Worm (Caenorhabditis elegans): ENCODE data around the gene T28D6.4.

Gene T28D6.4

ce11 chrIII:11360156-11360555, at the start of gene T28D6.4:
Gene T28D6.4 (plus strand): TSS chrIII:11360456.
- peak; percentile 3 for TF ChIP-seq lin-14 (GFP tag; optimal IDR thresholded peaks at IDR 0.05)
- no peak for TF ChIP-seq F16B12.6 (tag; optimal IDR thresholded peaks at IDR 0.05)
- TF ChIP-seq hlh-17 (GFP tag; optimal IDR thresholded peaks at IDR 0.05; ENCODE audit: borderline replicate concordance) = no peak
- no peak for TF ChIP-seq aha-1 (tag; optimal IDR thresholded peaks at IDR 0.05)

ce11 chrIII:11311466-11311865, 48.8 kb upstream of the T28D6.4 start, which contains the start of gene rab-35:
Gene rab-35 (minus strand): TSS chrIII:11311566.
- TF ChIP-seq nhr-85 (tag) (peak; percentile 9), pag-3 (tag; optimal IDR thresholded peaks at IDR 0.05; ENCODE audit: borderline replicate concordance, insufficient read depth) (no peak)

- TF ChIP-seq lin-35 (GFP tag; optimal IDR thresholded peaks at IDR 0.05) = peak; percentile 89 to 94
- TF ChIP-seq hlh-17 (GFP tag; optimal IDR thresholded peaks at IDR 0.05; ENCODE audit: borderline replicate concordance) = no peak
- no peak for TF ChIP-seq nhr-28 (tag; optimal IDR thresholded peaks at IDR 0.05)
- TF ChIP-seq alr-1 (tag; optimal IDR thresholded peaks at IDR 0.05; ENCODE audit: borderline replicate concordance) = no peak
- no peak for TF ChIP-seq pag-3 (tag; optimal IDR thresholded peaks at IDR 0.05; ENCODE audit: borderline replicate concordance, insufficient read depth)
- TF ChIP-seq irx-1 (tag; optimal IDR thresholded peaks at IDR 0.05) = peak; percentile 84
- no peak for TF ChIP-seq ama-1 (optimal IDR thresholded peaks at IDR 0.05)
- TF ChIP-seq unc-98 (GFP tag; IDR thresholded peaks at IDR 0.05) = peak; percentile 77
- peak; percentile 50; the same call in 1 of the 2 replicates for TF ChIP-seq mab-9 (GFP tag; IDR thresholded peaks at IDR 0.05)
- TF ChIP-seq lsy-2 (tag; optimal IDR thresholded peaks at IDR 0.05) = peak; percentile 66 to 82
- TF ChIP-seq nhr-76 (tag; optimal IDR thresholded peaks at IDR 0.05) = no peak
- no peak for TF ChIP-seq sptf-1 (tag; optimal IDR thresholded peaks at IDR 0.05)
- peak; percentile 33 for TF ChIP-seq efl-3 (GFP tag; optimal IDR thresholded peaks at IDR 0.05)
- peak; percentile 50 for TF ChIP-seq lin-13 (GFP tag; optimal IDR thresholded peaks at IDR 0.05)
- TF ChIP-seq jun-1 (tag; optimal IDR thresholded peaks at IDR 0.05) = peak; percentile 55
- TF ChIP-seq xbp-1 (tag; optimal IDR thresholded peaks at IDR 0.05) = peak; percentile 89
- no peak for TF ChIP-seq nhr-11 (tag; optimal IDR thresholded peaks at IDR 0.05)
- TF ChIP-seq fkh-8 (tag; optimal IDR thresholded peaks at IDR 0.05) = peak; percentile 91
- TF ChIP-seq lin-14 (GFP tag; optimal IDR thresholded peaks at IDR 0.05) = no peak
- TF ChIP-seq unc-86 (tag; optimal IDR thresholded peaks at IDR 0.05) = peak; percentile 82
- peak; percentile 80 for TF ChIP-seq isw-1 (GFP tag; IDR thresholded peaks at IDR 0.05)
- TF ChIP-seq egl-27 (tag; optimal IDR thresholded peaks at IDR 0.05) = no peak
- no peak for TF ChIP-seq nhr-84 (tag; optimal IDR thresholded peaks at IDR 0.05)
- peak; percentile 87 for TF ChIP-seq C04F5.9 (tag; optimal IDR thresholded peaks at IDR 0.05)
- peak in 1 of 6 experiments; percentile 46 for TF ChIP-seq elt-3 (tag; optimal IDR thresholded peaks at IDR 0.05)
- TF ChIP-seq ceh-82 (tag; optimal IDR thresholded peaks at IDR 0.05) = peak; percentile 34 to 43 (median 43)
- peak; percentile 55 for TF ChIP-seq grh-1 (GFP tag; IDR thresholded peaks at IDR 0.05)
- TF ChIP-seq mdl-1 (tag; optimal IDR thresholded peaks at IDR 0.05) = peak in 1 of 2 experiments; percentile 20
- TF ChIP-seq hlh-4 (tag; optimal IDR thresholded peaks at IDR 0.05) = peak; percentile 53
- TF ChIP-seq hpl-2 (GFP tag; optimal IDR thresholded peaks at IDR 0.05) = peak; percentile 19
- TF ChIP-seq vab-15 (tag; optimal IDR thresholded peaks at IDR 0.05) = peak; percentile 79
- TF ChIP-seq aha-1 (tag; optimal IDR thresholded peaks at IDR 0.05) = no peak
- TF ChIP-seq swsn-7 (tag; optimal IDR thresholded peaks at IDR 0.05) = peak; percentile 84
- peak; percentile 92 for TF ChIP-seq nhr-90 (tag; optimal IDR thresholded peaks at IDR 0.05; ENCODE audit: poor library complexity)
- no peak for TF ChIP-seq C34B4.2 (tag; optimal IDR thresholded peaks at IDR 0.05)
- no peak for TF ChIP-seq unc-30 (tag; optimal IDR thresholded peaks at IDR 0.05)
- TF ChIP-seq ceh-8 (GFP tag; optimal IDR thresholded peaks at IDR 0.05) = peak; percentile 62
- TF ChIP-seq nhr-237 (tag; optimal IDR thresholded peaks at IDR 0.05) = peak; percentile 65
- peak; percentile 75 for TF ChIP-seq aly-2 (tag; optimal IDR thresholded peaks at IDR 0.05)
- TF ChIP-seq ztf-4 (tag; optimal IDR thresholded peaks at IDR 0.05) = no peak
- TF ChIP-seq pqm-1 (tag; optimal IDR thresholded peaks at IDR 0.05) = no peak
- no peak for TF ChIP-seq zip-4 (GFP tag; optimal IDR thresholded peaks at IDR 0.05)
- peak; percentile 65 for TF ChIP-seq elt-2 (tag; optimal IDR thresholded peaks at IDR 0.05)
- TF ChIP-seq fkh-10 (GFP tag; optimal IDR thresholded peaks at IDR 0.05) = peak; percentile 68
- no peak for TF ChIP-seq zag-1 (tag; optimal IDR thresholded peaks at IDR 0.05)
- TF ChIP-seq snu-23 (GFP tag; optimal IDR thresholded peaks at IDR 0.05) = peak; percentile 92
Observed at ce11 chrIII:11317164-11317620, 43.1 kb upstream of the T28D6.4 start, which contains the start of gene mcm-10. Gene mcm-10 (plus strand): TSS chrIII:11317570.

Data from whole organism, L1 larva.